Worm (Caenorhabditis elegans) whole organism, early embryonic: Measurements from ENCODE around the gene Y42H9B.3.

Source experiments
- B0310.2 ChIP-seq: sonication (generic microtip); optimal IDR thresholded peaks from 2 replicates; lab custom pipeline; 2016; ENCODE audit warnings: mild to moderate bottlenecking, missing genetic modification characterization, missing compliant biosample characterization
- aly-1 ChIP-seq: sonication (generic microtip); optimal IDR thresholded peaks from 2 replicates; lab custom pipeline; 2016; ENCODE audit warnings: missing genetic modification characterization, missing compliant biosample characterization
- ama-1 ChIP-seq: fragments of 150-350 bp; optimal IDR thresholded peaks from 2 replicates; lab custom pipeline; 2014
- ceh-36 ChIP-seq: sonication (generic microtip); optimal IDR thresholded peaks from 2 replicates; lab custom pipeline; 2016; ENCODE audit warnings: missing genetic modification characterization, inconsistent platforms, missing compliant biosample characterization
- flt-1 ChIP-seq: fragments of 200-800 bp; sonication (Bioruptor generic); IDR thresholded peaks from 2 replicates; pipeline ENCODE4 v1.3.6; 2022; ENCODE audit warnings: missing genetic modification characterization, missing compliant biosample characterization
- pes-1 ChIP-seq: fragments of 200-800 bp; sonication (Bioruptor generic); IDR thresholded peaks from 2 replicates; pipeline ENCODE4 v1.3.6; 2022; ENCODE audit warnings: missing genetic modification reagents, missing genetic modification characterization, missing compliant biosample characterization
- scrt-1 ChIP-seq: fragments of 200-800 bp; sonication (Bioruptor generic); IDR thresholded peaks from 2 replicates; pipeline ENCODE4 v1.3.6; 2022; ENCODE audit warnings: missing genetic modification characterization, missing compliant biosample characterization
- sea-1 ChIP-seq: fragments of 200-800 bp; sonication (Bioruptor generic); conservative IDR thresholded peaks from 2 replicates; pipeline ENCODE4 v1.3.6; 2022; ENCODE audit warnings: missing genetic modification characterization, missing compliant biosample characterization
- tbx-11 ChIP-seq: fragments of 200-800 bp; sonication (Bioruptor generic); IDR thresholded peaks from 2 replicates; pipeline ENCODE4 v1.3.6; 2022; ENCODE audit warnings: missing genetic modification characterization, missing compliant biosample characterization
- tra-4 ChIP-seq: sonication (generic microtip); optimal IDR thresholded peaks from 2 replicates; lab custom pipeline; 2017; ENCODE audit warnings: missing genetic modification characterization, missing compliant biosample characterization

ce11 chrIV:7985737-7986136 is 26.5 kb downstream of the Y42H9B.3 start:
- no peak for TF ChIP-seq tra-4
- no peak for TF ChIP-seq aly-1
- no peak for TF ChIP-seq pes-1 (GFP tag; lab: Robert Waterston, UW)
- TF ChIP-seq scrt-1 (GFP tag; lab: Robert Waterston, UW): no peak
- TF ChIP-seq B0310.2 (tag; lab: Kevin White, UChicago): no peak
- no peak for TF ChIP-seq sea-1 (GFP tag; lab: Robert Waterston, UW)
- TF ChIP-seq ceh-36 (tag; lab: Kevin White, UChicago): no peak
- no peak for TF ChIP-seq flt-1 (GFP tag; lab: Robert Waterston, UW)
- TF ChIP-seq ama-1 (lab: Kevin White, UChicago): no peak
- TF ChIP-seq tbx-11 (GFP tag; lab: Robert Waterston, UW): no peak
